Worm (Caenorhabditis elegans): ENCODE results near the gene srx-84.

Gene srx-84

DNA sequence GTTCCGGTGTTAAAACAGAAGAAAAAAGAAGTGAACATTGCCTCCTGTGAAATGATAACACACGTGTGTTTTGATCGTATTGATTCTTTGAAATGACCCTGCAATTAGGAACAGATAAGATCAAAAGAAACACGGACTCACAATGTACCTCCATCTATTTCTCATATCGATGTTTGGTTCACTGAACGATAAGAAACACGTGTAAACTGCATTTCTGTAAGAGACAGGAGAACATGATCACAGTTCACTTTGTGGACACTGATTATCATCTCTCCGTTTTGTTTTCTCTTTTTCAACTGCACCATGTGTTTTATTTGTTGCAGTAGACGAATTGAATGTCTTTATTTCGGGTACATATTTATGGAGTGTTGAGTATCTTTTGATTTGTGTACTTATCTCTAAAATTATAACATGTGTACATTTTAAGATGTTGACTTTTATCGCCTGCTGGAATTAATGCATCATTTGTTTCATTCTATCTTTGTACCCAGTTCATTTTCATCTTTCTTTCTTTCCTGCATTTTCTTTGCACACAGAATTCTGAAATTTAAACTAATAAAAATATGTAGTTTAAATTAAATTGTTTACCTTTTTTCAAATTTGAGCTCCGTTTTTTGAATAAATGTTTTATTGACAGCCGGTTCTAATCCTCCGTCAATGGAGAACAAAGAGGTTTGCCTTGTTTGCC lies 26.0 kb upstream of the srx-84 start, which contains the start of the genes H12C20.7 and nhr-68:
TSS of gene H12C20.7 (minus strand) at position 188 of the 688 bp plus-strand sequence.
TSS of gene nhr-68 (plus strand) at position 638 of the 688 bp plus-strand sequence.
- TF ChIP-seq vab-15 (tag; optimal IDR thresholded peaks at IDR 0.05) = no peak
- peak; percentile 58 to 76 for TF ChIP-seq lsy-2 (tag; optimal IDR thresholded peaks at IDR 0.05)
- TF ChIP-seq nhr-237 (tag; optimal IDR thresholded peaks at IDR 0.05) = no peak
- TF ChIP-seq Y116A8C.19 (tag; optimal IDR thresholded peaks at IDR 0.05; ENCODE audit: borderline replicate concordance) = no peak
- no peak for TF ChIP-seq pag-3 (tag; optimal IDR thresholded peaks at IDR 0.05; ENCODE audit: borderline replicate concordance, insufficient read depth)
- TF ChIP-seq unc-130 (tag; optimal IDR thresholded peaks at IDR 0.05) = peak; percentile 72
- TF ChIP-seq ceh-88 (GFP tag; IDR thresholded peaks at IDR 0.05) = peak; percentile 37; the same call in 1 of the 2 replicates
- TF ChIP-seq mef-2 (tag; optimal IDR thresholded peaks at IDR 0.05) = no peak
- no peak for TF ChIP-seq sox-4 (tag; optimal IDR thresholded peaks at IDR 0.05)
- TF ChIP-seq nhr-84 (tag; optimal IDR thresholded peaks at IDR 0.05) = no peak
- no peak for TF ChIP-seq ets-5 (GFP tag; IDR thresholded peaks at IDR 0.05)
- TF ChIP-seq lir-3 (tag; optimal IDR thresholded peaks at IDR 0.05; ENCODE audit: poor library complexity) = peak; percentile 74
- no peak for TF ChIP-seq C34B4.2 (tag; optimal IDR thresholded peaks at IDR 0.05)
- TF ChIP-seq lin-15B (tag; optimal IDR thresholded peaks at IDR 0.05) = no peak
- TF ChIP-seq nhr-71 (tag; optimal IDR thresholded peaks at IDR 0.05) = peak; percentile 100
- TF ChIP-seq ama-1 (optimal IDR thresholded peaks at IDR 0.05) = peak; percentile 54
- peak; percentile 38 to 68 for TF ChIP-seq egl-27 (tag; optimal IDR thresholded peaks at IDR 0.05)
- TF ChIP-seq isw-1 (GFP tag; IDR thresholded peaks at IDR 0.05) = no peak
- TF ChIP-seq ceh-90 (tag; optimal IDR thresholded peaks at IDR 0.05) = no peak
- no peak for TF ChIP-seq ceh-8 (GFP tag; optimal IDR thresholded peaks at IDR 0.05)
- TF ChIP-seq fos-1 (tag; optimal IDR thresholded peaks at IDR 0.05) = peak; percentile 20
- TF ChIP-seq skn-1 (tag; optimal IDR thresholded peaks at IDR 0.05) = peak; percentile 6
- no peak for TF ChIP-seq fkh-10 (GFP tag; optimal IDR thresholded peaks at IDR 0.05)
- no peak for TF ChIP-seq snpc-4 (tag; optimal IDR thresholded peaks at IDR 0.05)
- no peak for TF ChIP-seq ceh-82 (tag; optimal IDR thresholded peaks at IDR 0.05)
- TF ChIP-seq dpl-1 (GFP tag; optimal IDR thresholded peaks at IDR 0.05) = peak in 2 of 3 experiments; percentile 8 to 45
- TF ChIP-seq nhr-11 (tag; optimal IDR thresholded peaks at IDR 0.05) = no peak
- peak; percentile 92 for TF ChIP-seq C16A3.4 (tag; optimal IDR thresholded peaks at IDR 0.05)
- TF ChIP-seq zip-4 (GFP tag; optimal IDR thresholded peaks at IDR 0.05) = peak; percentile 51
- peak; percentile 44; the same call in 1 of the 2 replicates for TF ChIP-seq mab-9 (GFP tag; IDR thresholded peaks at IDR 0.05)
- TF ChIP-seq tbx-2 (tag; optimal IDR thresholded peaks at IDR 0.05) = peak; percentile 76
- no peak for TF ChIP-seq hlh-17 (GFP tag; optimal IDR thresholded peaks at IDR 0.05; ENCODE audit: borderline replicate concordance)
- TF ChIP-seq fkh-8 (tag; optimal IDR thresholded peaks at IDR 0.05) = no peak
- peak; percentile 10 to 38 for TF ChIP-seq efl-1 (optimal IDR thresholded peaks at IDR 0.05)
- peak in 1 of 2 experiments; percentile 94 for TF ChIP-seq efl-1 (GFP tag; optimal IDR thresholded peaks at IDR 0.05 in 1 of 2)
- TF ChIP-seq nhr-47 (tag; optimal IDR thresholded peaks at IDR 0.05) = peak; percentile 85
- no peak for TF ChIP-seq tlp-1 (tag; optimal IDR thresholded peaks at IDR 0.05)
- no peak for TF ChIP-seq sup-37 (GFP tag; optimal IDR thresholded peaks at IDR 0.05)
- no peak for TF ChIP-seq ztf-11 (tag; optimal IDR thresholded peaks at IDR 0.05)
- TF ChIP-seq aly-2 (tag; optimal IDR thresholded peaks at IDR 0.05) = no peak
- peak; percentile 74 for TF ChIP-seq xbp-1 (tag; optimal IDR thresholded peaks at IDR 0.05)
- TF ChIP-seq lin-39 (tag; optimal IDR thresholded peaks at IDR 0.05) = peak; percentile 59
- TF ChIP-seq swsn-7 (tag; optimal IDR thresholded peaks at IDR 0.05) = peak; percentile 61
- TF ChIP-seq hpl-2 (GFP tag; optimal IDR thresholded peaks at IDR 0.05) = peak; percentile 46
- peak; percentile 99 for TF ChIP-seq nhr-20 (tag; optimal IDR thresholded peaks at IDR 0.05)
- peak in 1 of 2 experiments; percentile 90 for TF ChIP-seq mdl-1 (tag; optimal IDR thresholded peaks at IDR 0.05)
- TF ChIP-seq mep-1 (tag; optimal IDR thresholded peaks at IDR 0.05) = no peak
- peak; percentile 96 for TF ChIP-seq snu-23 (GFP tag; optimal IDR thresholded peaks at IDR 0.05)
- TF ChIP-seq elt-3 (tag; optimal IDR thresholded peaks at IDR 0.05) = peak; percentile 84 to 99 (median 93)
- TF ChIP-seq ces-1 (GFP tag; optimal IDR thresholded peaks at IDR 0.05) = no peak
- TF ChIP-seq blmp-1 (tag; optimal IDR thresholded peaks at IDR 0.05) = peak; percentile 76
- peak; percentile 55 for TF ChIP-seq irx-1 (tag; optimal IDR thresholded peaks at IDR 0.05)

Measured in whole organism, L1 larva.